Worm (Caenorhabditis elegans) whole organism, mixed stage, embryonic: ENCODE measurements around the gene K02F6.7.
"Not testable (repeated sequence)": the region's sequence is repeated elsewhere in the genome, so short reads cannot be mapped to it uniquely, and the experiment has no call there.

Source experiments
- mep-1 ChIP-seq: fragments of 150-350 bp; optimal IDR thresholded peaks from 2 replicates; lab custom pipeline; 2017; ENCODE audit warnings: missing biosample characterization, missing genetic modification reagents, missing genetic modification characterization, inconsistent platforms
- unc-62 ChIP-seq: fragments of 150-350 bp; optimal IDR thresholded peaks from 2 replicates; lab custom pipeline; 2014; ENCODE audit warnings: missing biosample characterization, missing genetic modification reagents, missing genetic modification characterization

DNA sequence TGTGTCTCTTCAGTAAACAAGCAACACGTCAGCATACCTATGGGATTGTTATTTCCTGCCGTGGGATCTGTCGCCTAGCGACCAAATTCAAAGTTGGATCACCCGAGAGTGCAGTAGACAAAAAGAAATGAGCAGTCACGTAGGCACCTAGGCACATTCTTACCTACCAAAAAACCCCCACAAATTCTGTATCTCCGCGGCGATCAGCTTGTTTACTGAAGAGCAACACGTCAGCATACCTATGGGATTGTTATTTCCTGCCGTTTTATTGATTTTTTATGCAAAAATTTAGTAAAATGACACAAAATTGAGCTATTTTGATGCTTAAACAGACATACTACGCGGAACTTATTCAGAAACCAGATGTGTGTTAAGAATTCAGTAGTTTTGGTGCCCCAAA lies 3.2 kb downstream of the K02F6.7 start, which contains the start of gene K02F6.5:
- not testable (repeated sequence) for TF ChIP-seq unc-62 (GFP tag; lab: Kevin White, UChicago); mep-1 (tag; lab: Kevin White, UChicago)
